Worm (Caenorhabditis elegans): ENCODE data around the gene F58A6.2.

DNA sequence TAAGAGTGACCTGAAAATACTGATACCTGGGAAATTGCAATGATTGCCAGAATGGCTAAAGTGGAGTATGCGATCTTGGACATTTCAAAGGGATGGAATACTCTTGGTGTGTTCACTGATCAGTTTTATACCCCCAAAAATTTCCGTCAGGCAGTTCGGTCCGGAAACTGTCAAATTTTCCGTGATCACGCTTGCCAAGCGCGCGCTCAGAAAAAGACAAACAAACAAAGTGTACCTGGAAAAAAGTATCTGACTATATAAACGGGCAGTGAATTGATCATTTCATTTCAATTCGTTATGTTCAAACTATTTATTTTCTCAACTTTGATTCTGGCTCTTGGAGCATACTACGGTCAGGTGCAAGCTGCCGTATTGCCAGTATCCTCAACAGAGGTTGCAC, 34.8 kb upstream of the F58A6.2 start, which contains the start of the genes idpb-3 and idpb-1:
- TF ChIP-seq him-1 (tag; optimal IDR thresholded peaks at IDR 0.05) (no peak), W03F9.2 (tag; optimal IDR thresholded peaks at IDR 0.05) (no peak), dao-5 (tag; optimal IDR thresholded peaks at IDR 0.05) (no peak)

Data from whole organism, L4/young adult.